Worm (Caenorhabditis elegans) whole organism, L4 larva: ENCODE data around the gene col-103.

Experiments used
- D1046.2 ChIP-seq: fragments of 200-800 bp; sonication (Bioruptor generic); IDR thresholded peaks from 2 replicates; pipeline ENCODE4 v1.3.6; 2022; ENCODE audit warnings: missing genetic modification characterization, missing compliant biosample characterization
- F10B5.3 ChIP-seq: sonication (generic microtip); optimal IDR thresholded peaks from 2 replicates; lab custom pipeline; 2016; ENCODE audit warnings: mild to moderate bottlenecking, missing genetic modification characterization, missing compliant biosample characterization
- F49E8.2 ChIP-seq: sonication (generic microtip); optimal IDR thresholded peaks from 2 replicates; lab custom pipeline; 2016; ENCODE audit warnings: missing compliant biosample characterization, mild to moderate bottlenecking, missing genetic modification characterization, borderline replicate concordance
- T20F7.1 ChIP-seq: fragments of 200-800 bp; sonication (Bioruptor generic); optimal IDR thresholded peaks from 2 replicates; lab custom pipeline; 2018; ENCODE audit warnings: mild to moderate bottlenecking, missing genetic modification characterization, missing compliant biosample characterization
- Y105C5A.15 ChIP-seq: fragments of 200-800 bp; sonication (Bioruptor generic); IDR thresholded peaks from 2 replicates; pipeline ENCODE4 v1.3.6; 2022; ENCODE audit warnings: missing genetic modification characterization, missing compliant biosample characterization
- Y48G9A.11 ChIP-seq: fragments of 200-800 bp; sonication (Bioruptor generic); IDR thresholded peaks from 2 replicates; pipeline ENCODE4 v1.3.6; 2022; ENCODE audit warnings: missing genetic modification reagents, missing genetic modification characterization, missing compliant biosample characterization
- Y5F2A.4 ChIP-seq: fragments of 200-800 bp; sonication (Bioruptor generic); optimal IDR thresholded peaks from 2 replicates; lab custom pipeline; 2018; ENCODE audit warnings: mild to moderate bottlenecking, missing genetic modification characterization, missing compliant biosample characterization
- Y75B8A.6 ChIP-seq: fragments of 200-800 bp; sonication (Bioruptor generic); IDR thresholded peaks from 2 replicates; pipeline ENCODE4 v1.3.6; 2022; ENCODE audit warnings: missing genetic modification reagents, missing genetic modification characterization, missing compliant biosample characterization
- ZK337.2 ChIP-seq: fragments of 200-800 bp; sonication (Bioruptor generic); IDR thresholded peaks from 2 replicates; pipeline ENCODE4 v1.3.6; 2022; ENCODE audit warnings: missing genetic modification reagents, missing genetic modification characterization, missing compliant biosample characterization
- aha-1 ChIP-seq: fragments of 150-350 bp; peaks from one replicate; lab custom pipeline; 2014; ENCODE audit warnings: missing biosample characterization, missing genetic modification characterization
- aly-2 ChIP-seq: sonication (generic microtip); optimal IDR thresholded peaks from 2 replicates; lab custom pipeline; 2018; ENCODE audit warnings: missing biosample characterization, missing genetic modification characterization
- ama-1 ChIP-seq: fragments of 150-350 bp; optimal IDR thresholded peaks from 2 replicates; lab custom pipeline; 2014; ENCODE audit warnings: inconsistent platforms, mixed read lengths
- arid-1 ChIP-seq: fragments of 200-800 bp; sonication (Bioruptor generic); conservative IDR thresholded peaks from 2 replicates; pipeline ENCODE4 v1.3.6; 2022; ENCODE audit warnings: missing genetic modification reagents, missing genetic modification characterization, missing compliant biosample characterization
- ceh-28 ChIP-seq: fragments of 150-350 bp; optimal IDR thresholded peaks from 2 replicates; lab custom pipeline; 2014; ENCODE audit warnings: missing biosample characterization, missing genetic modification reagents, missing genetic modification characterization
- ceh-82 ChIP-seq: sonication (generic microtip); optimal IDR thresholded peaks from 2 replicates; lab custom pipeline; 2017; ENCODE audit warnings: missing biosample characterization, missing genetic modification characterization
- daf-12 ChIP-seq: fragments of 150-350 bp; optimal IDR thresholded peaks from 2 replicates; lab custom pipeline; 2014; ENCODE audit warnings: missing biosample characterization, missing genetic modification reagents, missing genetic modification characterization
- daf-16 ChIP-seq, 3 experiments: sonication (generic microtip); optimal IDR thresholded peaks; 2 replicates each; lab custom pipeline; 2016 to 2017; ENCODE audit warnings: missing genetic modification characterization in 3 of 3, missing genetic modification reagents in 3 of 3, mild to moderate bottlenecking in 2 of 3, missing compliant biosample characterization in 2 of 3, missing biosample characterization in 1 of 3, moderate library complexity in 1 of 3
- dmd-8 ChIP-seq: fragments of 200-800 bp; sonication (Bioruptor generic); IDR thresholded peaks from 2 replicates; pipeline ENCODE4 v1.3.6; 2022; ENCODE audit warnings: missing genetic modification characterization, missing compliant biosample characterization
- dpl-1 ChIP-seq: fragments of 150-350 bp; optimal IDR thresholded peaks from 2 replicates; lab custom pipeline; 2014; ENCODE audit warnings: missing biosample characterization, missing genetic modification reagents, missing genetic modification characterization
- dve-1 ChIP-seq: sonication (generic microtip); optimal IDR thresholded peaks from 2 replicates; lab custom pipeline; 2017; ENCODE audit warnings: antibody characterized with exemption, mild to moderate bottlenecking, missing genetic modification characterization, missing compliant biosample characterization; ENCODE audit not compliant: insufficient read depth
- gei-8 ChIP-seq: fragments of 200-800 bp; sonication (Bioruptor generic); optimal IDR thresholded peaks from 2 replicates; lab custom pipeline; 2018; ENCODE audit warnings: mild to moderate bottlenecking, missing genetic modification characterization, missing compliant biosample characterization
- hif-1 ChIP-seq, 2 experiments: sonication (generic microtip); optimal IDR thresholded peaks; 2 replicates each; lab custom pipeline; 2016 to 2017; ENCODE audit warnings: missing compliant biosample characterization in 2 of 2, missing genetic modification characterization in 2 of 2, missing genetic modification reagents in 2 of 2, missing genotype in 2 of 2, mild to moderate bottlenecking in 1 of 2
- hlh-11 ChIP-seq: fragments of 200-800 bp; sonication (Bioruptor generic); optimal IDR thresholded peaks from 2 replicates; lab custom pipeline; 2018; ENCODE audit warnings: mild to moderate bottlenecking, missing genetic modification characterization, missing compliant biosample characterization
- lim-7 ChIP-seq: fragments of 200-800 bp; sonication (Bioruptor generic); IDR thresholded peaks from 2 replicates; pipeline ENCODE4 v1.3.6; 2022; ENCODE audit warnings: missing genetic modification characterization, missing compliant biosample characterization
- lin-13 ChIP-seq: fragments of 150-350 bp; optimal IDR thresholded peaks from 2 replicates; lab custom pipeline; 2014; ENCODE audit warnings: missing biosample characterization, missing genetic modification reagents, missing genetic modification characterization
- lin-15B ChIP-seq: fragments of 150-350 bp; sonication (generic microtip); optimal IDR thresholded peaks from 3 replicates; lab custom pipeline; 2014; ENCODE audit warnings: missing biosample characterization, missing genetic modification characterization
- lin-38 ChIP-seq: fragments of 200-800 bp; sonication (Bioruptor generic); IDR thresholded peaks from 2 replicates; pipeline ENCODE4 v1.3.6; 2022; ENCODE audit warnings: missing genetic modification reagents, missing genetic modification characterization, missing compliant biosample characterization
- lin-39 ChIP-seq: fragments of 150-350 bp; optimal IDR thresholded peaks from 2 replicates; lab custom pipeline; 2014; ENCODE audit warnings: missing biosample characterization, missing genetic modification reagents, missing genetic modification characterization
- lir-3 ChIP-seq: sonication (generic microtip); optimal IDR thresholded peaks from 2 replicates; lab custom pipeline; 2016; ENCODE audit warnings: mild to moderate bottlenecking, missing genetic modification characterization, missing compliant biosample characterization
- lsy-2 ChIP-seq, 2 experiments: fragments of 150-350 bp in 1 of 2; sonication (generic microtip) in 1 of 2; optimal IDR thresholded peaks; 2 replicates each; lab custom pipeline; 2014 to 2017; ENCODE audit warnings: missing biosample characterization in 2 of 2, missing genetic modification characterization in 2 of 2
- nhr-48 ChIP-seq: sonication (generic microtip); optimal IDR thresholded peaks from 2 replicates; lab custom pipeline; 2016; ENCODE audit warnings: mild to moderate bottlenecking, missing genetic modification characterization, missing compliant biosample characterization
- nhr-77 ChIP-seq: fragments of 150-350 bp; optimal IDR thresholded peaks from 2 replicates; lab custom pipeline; 2014; ENCODE audit warnings: missing biosample characterization, missing genetic modification characterization
- pha-4 ChIP-seq, 2 experiments: fragments of 150-350 bp in 1 of 2; fragments of 200-800 bp in 1 of 2; sonication (Bioruptor generic) in 1 of 2; IDR thresholded peaks in 1 of 2; optimal IDR thresholded peaks in 1 of 2; 2 replicates each; pipeline versions ENCODE4 v1.3.6 to Lab custom; 2014 to 2022; ENCODE audit warnings: missing genetic modification characterization in 2 of 2, missing genetic modification reagents in 2 of 2, missing biosample characterization in 1 of 2, missing compliant biosample characterization in 1 of 2
- php-3 ChIP-seq: fragments of 200-800 bp; sonication (Bioruptor generic); IDR thresholded peaks from 2 replicates; pipeline ENCODE4 v1.3.6; 2022; ENCODE audit warnings: missing genetic modification reagents, missing genetic modification characterization, missing compliant biosample characterization
- pqm-1 ChIP-seq: sonication (generic microtip); optimal IDR thresholded peaks from 2 replicates; lab custom pipeline; 2017; ENCODE audit warnings: missing biosample characterization, missing genetic modification characterization
- rbr-2 ChIP-seq: sonication (generic microtip); optimal IDR thresholded peaks from 2 replicates; lab custom pipeline; 2016; ENCODE audit warnings: missing genotype, missing genetic modification characterization, missing compliant biosample characterization
- saeg-2 ChIP-seq: fragments of 200-800 bp; sonication (Bioruptor generic); IDR thresholded peaks from 2 replicates; pipeline ENCODE4 v1.3.6; 2022; ENCODE audit warnings: missing genetic modification reagents, missing genetic modification characterization, missing compliant biosample characterization
- sdz-12 ChIP-seq: fragments of 200-800 bp; sonication (Bioruptor generic); optimal IDR thresholded peaks from 2 replicates; lab custom pipeline; 2018; ENCODE audit warnings: mild to moderate bottlenecking, missing genetic modification characterization, missing compliant biosample characterization
- unc-130 ChIP-seq: sonication (generic microtip); optimal IDR thresholded peaks from 2 replicates; lab custom pipeline; 2016; ENCODE audit warnings: missing genetic modification reagents, missing genetic modification characterization, missing compliant biosample characterization
- zag-1 ChIP-seq: fragments of 150-350 bp; optimal IDR thresholded peaks from 2 replicates; lab custom pipeline; 2014; ENCODE audit warnings: missing biosample characterization, missing genetic modification characterization
- zfp-2 ChIP-seq: sonication (generic microtip); optimal IDR thresholded peaks from 2 replicates; lab custom pipeline; 2016; ENCODE audit warnings: mild to moderate bottlenecking, missing genetic modification characterization, missing compliant biosample characterization

The col-103 gene

ce11 chrIV:796521-797073 is 33.1 kb upstream of the col-103 start, which contains the start of the genes F56B3.11 and ech-5 (continued):
- TF ChIP-seq ceh-82 (tag; lab: Kevin White, UChicago) (no peak), F49E8.2 (tag; lab: Kevin White, UChicago) (peak; percentile 1), daf-16 (GFP tag; optimal IDR thresholded peaks at IDR 0.05; lab: Kevin White, UChicago) (no peak), daf-16 (tag; optimal IDR thresholded peaks at IDR 0.05; lab: Kevin White, UChicago) (no peak), lin-39 (tag; lab: Kevin White, UChicago) (no peak), lin-15B (tag; lab: Kevin White, UChicago) (peak; percentile 69), rbr-2 (tag; lab: Kevin White, UChicago) (peak; percentile 74), lin-13 (GFP tag; lab: Kevin White, UChicago) (peak; percentile 1), saeg-2 (no peak), dpl-1 (GFP tag; lab: Kevin White, UChicago) (peak; percentile 76), Y75B8A.6 (GFP tag; lab: Robert Waterston, UW) (no peak), zfp-2 (peak; percentile 61), Y5F2A.4 (GFP tag; lab: Kevin White, UChicago) (no peak), pqm-1 (tag; lab: Kevin White, UChicago) (no peak), lsy-2 (tag; optimal IDR thresholded peaks at IDR 0.05; lab: Kevin White, UChicago) (peak in 1 of 2 experiments; percentile 81), Y105C5A.15 (GFP tag; lab: Robert Waterston, UW) (no peak), dmd-8 (GFP tag; lab: Robert Waterston, UW) (no peak), nhr-77 (peak; percentile 32), lin-38 (GFP tag; lab: Robert Waterston, UW) (peak; percentile 96), nhr-48 (tag; lab: Kevin White, UChicago) (peak; percentile 9), zag-1 (tag; lab: Kevin White, UChicago) (no peak), php-3 (GFP tag; lab: Robert Waterston, UW) (no peak), gei-8 (GFP tag; lab: Kevin White, UChicago) (no peak), unc-130 (GFP tag; lab: Kevin White, UChicago) (peak; percentile 77), daf-12 (no peak), lim-7 (GFP tag; lab: Robert Waterston, UW) (no peak), lir-3 (tag; lab: Kevin White, UChicago) (peak; percentile 43), dve-1 (tag; lab: Kevin White, UChicago) (peak; percentile 72), D1046.2 (no peak), hif-1 (tag; optimal IDR thresholded peaks at IDR 0.05; lab: Kevin White, UChicago) (peak in 1 of 2 experiments; percentile 91), F10B5.3 (tag; lab: Kevin White, UChicago) (no peak), hlh-11 (peak; percentile 41), aly-2 (tag; lab: Kevin White, UChicago) (no peak), sdz-12 (GFP tag; lab: Kevin White, UChicago) (peak; percentile 40)
- TF ChIP-seq, all 104 proteins: peak for 27

DNA sequence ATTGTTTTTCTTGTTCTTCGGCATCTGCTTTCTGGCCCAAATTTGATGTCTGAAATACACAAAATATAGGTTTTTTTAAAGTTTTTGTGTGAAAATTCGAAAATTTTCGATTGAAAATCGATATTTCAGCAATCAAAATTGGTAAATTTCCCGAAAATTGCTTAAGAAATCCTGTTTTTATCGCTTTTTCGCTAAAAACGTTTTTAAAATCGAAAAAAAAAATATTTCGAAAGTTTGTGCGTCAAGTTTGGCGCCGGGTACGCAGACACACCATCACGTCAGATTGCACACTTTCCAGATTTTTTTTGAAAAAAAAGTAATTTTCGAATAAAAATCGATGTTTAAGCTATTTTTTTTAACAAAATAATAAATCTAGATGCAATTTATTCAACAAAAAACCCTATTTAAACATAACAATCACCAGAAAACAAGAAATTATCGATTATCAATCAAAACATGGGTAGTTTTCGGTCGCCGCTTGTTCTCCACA is 31.9 kb upstream of the col-103 start, which contains the start of gene skr-18:
Gene skr-18, minus strand, starts transcription at position 51 of the 490 bp plus-strand sequence.
- TF ChIP-seq arid-1 (GFP tag; lab: Robert Waterston, UW) (peak; percentile 47; the same call in 1 of the 2 replicates), T20F7.1 (GFP tag; lab: Kevin White, UChicago) (no peak), lin-38 (GFP tag; lab: Robert Waterston, UW) (peak; percentile 65)

ce11 chrIV:794275-794674 is 30.8 kb upstream of the col-103 start, which contains the start of gene F56B3.4:
Gene F56B3.4, minus strand, starts transcription at chrIV:794275.
- peak; percentile 41; the same call in 1 of the 2 replicates for TF ChIP-seq Y48G9A.11
- no peak for TF ChIP-seq dpl-1 (GFP tag; lab: Kevin White, UChicago)
- no peak for TF ChIP-seq pha-4 (GFP tag; IDR thresholded peaks at IDR 0.05; lab: Robert Waterston, UW)
- no peak for TF ChIP-seq pha-4 (tag; optimal IDR thresholded peaks at IDR 0.05; lab: Kevin White, UChicago)
- peak; percentile 57 for TF ChIP-seq lin-38 (GFP tag; lab: Robert Waterston, UW)
- TF ChIP-seq ZK337.2 (GFP tag; lab: Robert Waterston, UW), result no peak
- TF ChIP-seq aha-1 (tag; lab: Kevin White, UChicago), result peak; percentile 42
- peak; percentile 17 for TF ChIP-seq ceh-28
- peak; percentile 20 for TF ChIP-seq ama-1
